Worm (Caenorhabditis elegans): Measurements from ENCODE around the gene Y38H6C.16.

Gene Y38H6C.16

DNA sequence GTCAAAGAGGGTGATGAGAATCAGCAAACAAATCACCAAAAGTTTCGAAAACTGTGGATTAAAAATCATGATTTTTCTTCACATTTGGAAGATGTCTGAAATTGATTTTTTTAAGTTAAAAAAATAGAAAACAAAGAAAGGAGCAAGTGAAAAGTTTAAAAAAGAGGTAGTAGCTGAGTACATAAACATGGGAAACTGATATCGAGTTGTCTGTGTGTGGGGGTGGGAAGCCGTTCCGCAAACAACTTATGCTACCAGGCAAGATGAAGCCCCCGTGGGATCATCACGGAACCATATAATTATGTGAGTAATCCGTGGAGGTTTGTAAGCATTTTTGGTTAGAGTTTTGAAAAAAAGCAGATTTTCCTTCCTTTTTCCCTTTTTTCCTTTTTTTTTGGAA, 11.9 kb upstream of the Y38H6C.16 start, which contains the start of gene Y38H6C.20:
TSS of gene Y38H6C.20 (minus strand) at position 101 of the 400 bp plus-strand sequence.
- TF ChIP-seq alr-1 (tag; optimal IDR thresholded peaks at IDR 0.05): no peak
- no peak for TF ChIP-seq crh-2 (tag; optimal IDR thresholded peaks at IDR 0.05)
- TF ChIP-seq sem-4 (tag; optimal IDR thresholded peaks at IDR 0.05): no peak
- no peak for TF ChIP-seq ztf-4 (tag; optimal IDR thresholded peaks at IDR 0.05)
- no peak for TF ChIP-seq nhr-23 (tag; optimal IDR thresholded peaks at IDR 0.05)
- no peak for TF ChIP-seq nhr-12 (tag; optimal IDR thresholded peaks at IDR 0.05)
- TF ChIP-seq R02D3.7 (tag; optimal IDR thresholded peaks at IDR 0.05): no peak
- no peak for TF ChIP-seq F13H6.1 (tag; optimal IDR thresholded peaks at IDR 0.05)
- no peak for TF ChIP-seq ztf-1 (GFP tag; conservative IDR thresholded peaks at IDR 0.05)
- TF ChIP-seq zag-1 (tag; optimal IDR thresholded peaks at IDR 0.05): no peak

DNA sequence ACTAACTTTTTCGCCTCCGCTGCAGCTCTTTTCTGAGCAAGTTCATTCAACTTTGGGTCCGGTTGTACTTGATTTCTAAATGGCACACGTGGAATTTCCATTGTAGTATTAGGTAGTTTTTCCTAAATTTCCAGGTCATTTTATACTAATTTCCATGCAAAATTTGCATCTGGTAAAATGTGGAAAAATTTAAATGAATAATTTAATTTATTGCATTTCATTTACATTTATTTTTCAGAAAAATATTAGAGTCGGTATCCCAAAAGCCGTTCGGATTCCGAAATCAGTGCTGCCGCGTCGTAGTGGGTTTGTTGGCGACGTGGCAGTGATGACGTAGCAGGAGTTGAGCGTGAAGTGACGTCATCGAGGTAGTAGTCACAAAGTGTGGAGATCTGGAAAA, 7.9 kb upstream of the Y38H6C.16 start, which contains the start of gene Y38H6C.18:
TSS of gene Y38H6C.18 (minus strand) at position 101 of the 400 bp plus-strand sequence.
- TF ChIP-seq aly-2 (tag; optimal IDR thresholded peaks at IDR 0.05) (no peak), mab-5 (tag; optimal IDR thresholded peaks at IDR 0.05) (no peak), gmeb-1 (tag; optimal IDR thresholded peaks at IDR 0.05) (no peak), ceh-16 (tag; optimal IDR thresholded peaks at IDR 0.05) (no peak), Y55F3AM.14 (GFP tag; optimal IDR thresholded peaks at IDR 0.05) (no peak), ztf-1 (GFP tag; conservative IDR thresholded peaks at IDR 0.05) (no peak), lsy-2 (tag; optimal IDR thresholded peaks at IDR 0.05) (no peak), nhr-6 (tag; optimal IDR thresholded peaks at IDR 0.05) (no peak), skn-1 (tag; optimal IDR thresholded peaks at IDR 0.05) (no peak), ztf-11 (tag; optimal IDR thresholded peaks at IDR 0.05) (no peak), lin-13 (GFP tag; optimal IDR thresholded peaks at IDR 0.05) (no peak), nhr-25 (tag; optimal IDR thresholded peaks at IDR 0.05) (no peak), snpc-4 (tag; optimal IDR thresholded peaks at IDR 0.05) (no peak), ZK546.5 (tag; optimal IDR thresholded peaks at IDR 0.05) (no peak), ceh-82 (tag; optimal IDR thresholded peaks at IDR 0.05) (no peak), egl-27 (tag; optimal IDR thresholded peaks at IDR 0.05) (no peak)

DNA sequence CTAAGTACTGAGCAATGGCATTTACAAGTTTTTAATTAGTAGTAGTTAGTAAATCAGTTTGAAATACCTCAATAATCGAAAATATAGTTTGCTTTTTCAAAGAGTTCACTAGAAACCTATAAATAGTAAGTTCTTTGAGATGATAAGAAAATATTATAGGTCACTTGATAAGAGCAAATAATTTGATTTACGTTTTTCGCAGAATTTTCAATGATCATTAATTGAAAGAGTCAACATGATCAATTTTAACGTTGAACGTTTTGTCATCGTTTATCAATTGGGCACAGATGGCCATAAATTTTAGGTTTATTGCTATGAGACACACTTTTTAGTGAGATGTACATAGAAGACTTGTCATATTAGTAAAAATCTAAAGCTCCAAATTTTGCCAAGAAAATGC, 6.6 kb upstream of the Y38H6C.16 start:
- no peak for TF ChIP-seq snpc-4 (tag; optimal IDR thresholded peaks at IDR 0.05)
- no peak for TF ChIP-seq ztf-4 (tag; optimal IDR thresholded peaks at IDR 0.05)
- peak; percentile 10 for TF ChIP-seq fos-1 (tag; optimal IDR thresholded peaks at IDR 0.05)
- no peak for TF ChIP-seq nhr-11 (tag; optimal IDR thresholded peaks at IDR 0.05)
- no peak for TF ChIP-seq alr-1 (tag; optimal IDR thresholded peaks at IDR 0.05)
- TF ChIP-seq unc-39 (tag; optimal IDR thresholded peaks at IDR 0.05): no peak
- TF ChIP-seq peb-1 (tag; optimal IDR thresholded peaks at IDR 0.05): no peak

DNA sequence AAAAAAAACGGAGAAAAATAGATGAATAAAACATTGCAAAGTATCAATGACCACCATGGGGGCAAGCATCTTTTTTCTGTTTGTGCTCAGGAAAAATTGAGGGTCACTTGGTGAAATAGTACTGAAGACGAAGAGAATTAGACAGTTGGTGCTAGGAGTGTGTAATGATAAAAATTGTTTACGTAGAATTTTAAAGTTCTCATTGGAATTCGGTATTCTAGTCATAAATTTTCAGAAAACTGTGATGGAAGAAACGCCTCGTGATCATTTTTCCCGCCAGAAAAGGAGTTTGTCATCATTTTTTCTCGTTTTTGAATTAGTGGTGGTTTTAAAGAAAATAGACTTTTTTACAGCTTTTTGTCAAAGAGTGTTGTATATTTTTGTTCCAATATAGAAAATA, 5.5 kb upstream of the Y38H6C.16 start:
- peak; percentile 19 for TF ChIP-seq gmeb-1 (tag; optimal IDR thresholded peaks at IDR 0.05)
- TF ChIP-seq nhr-12 (tag; optimal IDR thresholded peaks at IDR 0.05): no peak
- TF ChIP-seq skn-1 (tag; optimal IDR thresholded peaks at IDR 0.05): peak; percentile 79

DNA sequence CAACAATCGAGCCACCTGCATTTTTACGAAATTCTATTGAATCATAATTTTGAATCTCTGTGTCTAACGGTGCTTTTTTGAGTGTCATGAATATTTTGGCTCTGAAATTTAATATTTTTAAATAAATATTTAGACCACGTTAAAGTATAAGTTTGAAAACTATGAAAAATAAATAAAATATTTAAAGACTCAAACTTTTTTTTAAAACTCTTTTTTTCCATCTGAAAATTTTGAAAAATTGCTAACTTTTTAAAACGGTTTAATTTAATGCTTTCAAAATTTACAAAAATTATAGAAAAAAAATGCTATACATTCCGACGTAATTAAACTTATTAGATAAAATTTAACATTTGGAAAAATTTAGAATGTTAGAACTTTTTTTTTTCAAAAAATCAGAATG, 4.9 kb upstream of the Y38H6C.16 start, which contains the start of gene slc-36.3:
TSS of gene slc-36.3 (minus strand) at position 101 of the 400 bp plus-strand sequence.
- TF ChIP-seq R02D3.7 (tag; optimal IDR thresholded peaks at IDR 0.05) (no peak), zag-1 (tag; optimal IDR thresholded peaks at IDR 0.05) (no peak), nhr-12 (tag; optimal IDR thresholded peaks at IDR 0.05) (no peak), skn-1 (tag; optimal IDR thresholded peaks at IDR 0.05) (no peak), Y55F3AM.14 (GFP tag; optimal IDR thresholded peaks at IDR 0.05) (no peak), nhr-237 (tag; optimal IDR thresholded peaks at IDR 0.05) (no peak), blmp-1 (tag; optimal IDR thresholded peaks at IDR 0.05; ENCODE audit: insufficient read depth) (no peak), sma-3 (GFP tag; optimal IDR thresholded peaks at IDR 0.05) (no peak), lin-11 (tag; optimal IDR thresholded peaks at IDR 0.05) (no peak), ztf-11 (tag; optimal IDR thresholded peaks at IDR 0.05) (no peak), ZK546.5 (tag; optimal IDR thresholded peaks at IDR 0.05) (no peak), alr-1 (tag; optimal IDR thresholded peaks at IDR 0.05) (no peak), fos-1 (tag; optimal IDR thresholded peaks at IDR 0.05) (no peak), ama-1 (optimal IDR thresholded peaks at IDR 0.05) (no peak), aly-2 (tag; optimal IDR thresholded peaks at IDR 0.05) (no peak)

DNA sequence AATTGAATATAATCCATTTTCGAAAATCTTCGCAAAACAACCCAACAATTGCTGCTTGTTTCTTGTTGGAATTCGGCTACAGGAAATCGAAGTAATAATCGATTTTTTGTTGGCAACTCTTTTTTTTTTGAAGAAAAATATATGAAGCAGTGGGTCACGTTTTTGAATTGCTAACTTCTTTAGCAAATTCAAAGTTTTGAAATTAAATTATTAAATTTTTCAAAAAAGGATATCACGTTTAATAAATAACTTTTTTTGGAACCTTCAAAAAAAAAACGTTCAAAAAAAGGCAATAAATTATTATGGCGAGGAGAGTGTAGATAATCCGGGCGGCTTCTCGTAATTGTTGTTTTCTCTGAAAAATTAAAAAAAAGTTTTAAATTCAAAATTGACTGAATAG, 2.9 kb downstream of the Y38H6C.16 start, which contains the start of gene Y38H6C.15:
TSS of gene Y38H6C.15 (minus strand) at position 101 of the 400 bp plus-strand sequence.
- TF ChIP-seq sma-3 (GFP tag; optimal IDR thresholded peaks at IDR 0.05) (no peak), elt-3 (tag; optimal IDR thresholded peaks at IDR 0.05) (no peak), gmeb-1 (tag; optimal IDR thresholded peaks at IDR 0.05) (no peak)

Measured in whole organism, L2 larva.